Worm (Caenorhabditis elegans) whole organism, late embryonic: ENCODE data around the gene M195.2.

Experiments
- C08G9.2 ChIP-seq: sonication (generic microtip); optimal IDR thresholded peaks from 2 replicates; lab custom pipeline; 2016; ENCODE audit warnings: mild to moderate bottlenecking, missing genetic modification characterization, moderate library complexity, missing compliant biosample characterization
- C38D4.7 ChIP-seq: fragments of 200-800 bp; sonication (Bioruptor generic); optimal IDR thresholded peaks from 2 replicates; lab custom pipeline; 2018; ENCODE audit warnings: mild to moderate bottlenecking, missing genetic modification characterization, moderate library complexity, missing compliant biosample characterization
- K02D7.2 ChIP-seq: sonication (generic microtip); optimal IDR thresholded peaks from 2 replicates; lab custom pipeline; 2017; ENCODE audit warnings: mild to moderate bottlenecking, missing genetic modification characterization, missing compliant biosample characterization
- K09A11.1 ChIP-seq: sonication (generic microtip); optimal IDR thresholded peaks from 2 replicates; lab custom pipeline; 2017; ENCODE audit warnings: antibody characterized with exemption, mild to moderate bottlenecking, missing genetic modification characterization, missing compliant biosample characterization; ENCODE audit not compliant: insufficient read depth
- T23F11.4 ChIP-seq: fragments of 200-800 bp; sonication (Bioruptor generic); optimal IDR thresholded peaks from 2 replicates; lab custom pipeline; 2018; ENCODE audit warnings: mild to moderate bottlenecking, missing genetic modification characterization, missing compliant biosample characterization
- Y22D7AL.16 ChIP-seq: sonication (generic microtip); optimal IDR thresholded peaks from 2 replicates; lab custom pipeline; 2016; ENCODE audit warnings: missing genetic modification characterization, missing compliant biosample characterization
- ceh-18 ChIP-seq: sonication (generic microtip); optimal IDR thresholded peaks from 2 replicates; lab custom pipeline; 2016; ENCODE audit warnings: missing genetic modification characterization, missing compliant biosample characterization
- ceh-19 ChIP-seq: fragments of 200-800 bp; sonication (Bioruptor generic); optimal IDR thresholded peaks from 2 replicates; lab custom pipeline; 2018; ENCODE audit warnings: mild to moderate bottlenecking, missing genetic modification characterization, missing compliant biosample characterization
- ceh-2 ChIP-seq: sonication (generic microtip); optimal IDR thresholded peaks from 2 replicates; lab custom pipeline; 2016; ENCODE audit warnings: missing genotype, missing genetic modification characterization, missing compliant biosample characterization
- ceh-22 ChIP-seq: sonication (generic microtip); optimal IDR thresholded peaks from 2 replicates; lab custom pipeline; 2017; ENCODE audit warnings: missing biosample characterization, missing genetic modification characterization
- ceh-31 ChIP-seq: sonication (generic microtip); optimal IDR thresholded peaks from 2 replicates; lab custom pipeline; 2016; ENCODE audit warnings: missing genetic modification characterization, missing compliant biosample characterization
- ceh-34 ChIP-seq: sonication (generic microtip); optimal IDR thresholded peaks from 2 replicates; lab custom pipeline; 2016; ENCODE audit warnings: mild to moderate bottlenecking, missing genetic modification characterization, missing compliant biosample characterization
- ceh-45 ChIP-seq: fragments of 200-800 bp; sonication (Bioruptor generic); IDR thresholded peaks from 2 replicates; pipeline ENCODE4 v1.3.6; 2022; ENCODE audit warnings: missing genetic modification reagents, missing genetic modification characterization, missing compliant biosample characterization
- ceh-48 ChIP-seq: sonication (generic microtip); optimal IDR thresholded peaks from 2 replicates; lab custom pipeline; 2016; ENCODE audit warnings: missing genetic modification characterization, inconsistent platforms, missing compliant biosample characterization
- ceh-9 ChIP-seq: sonication (generic microtip); optimal IDR thresholded peaks from 2 replicates; lab custom pipeline; 2016; ENCODE audit warnings: mild to moderate bottlenecking, missing genetic modification characterization, inconsistent platforms, missing compliant biosample characterization
- dmd-4 ChIP-seq: sonication (generic microtip); optimal IDR thresholded peaks from 2 replicates; lab custom pipeline; 2016; ENCODE audit warnings: borderline replicate concordance, missing genetic modification characterization, missing compliant biosample characterization
- dve-1 ChIP-seq: sonication (generic microtip); optimal IDR thresholded peaks from 2 replicates; lab custom pipeline; 2017; ENCODE audit warnings: antibody characterized with exemption, mild to moderate bottlenecking, missing genetic modification characterization, missing compliant biosample characterization
- elt-2 ChIP-seq: sonication (generic microtip); optimal IDR thresholded peaks from 2 replicates; lab custom pipeline; 2016; ENCODE audit warnings: missing genetic modification reagents, missing genetic modification characterization, missing compliant biosample characterization
- fkh-10 ChIP-seq: fragments of 150-350 bp; optimal IDR thresholded peaks from 2 replicates; lab custom pipeline; 2014; ENCODE audit warnings: missing biosample characterization, missing genetic modification reagents, missing genetic modification characterization
- fkh-6 ChIP-seq: sonication (generic microtip); optimal IDR thresholded peaks from 2 replicates; lab custom pipeline; 2016; ENCODE audit warnings: missing genetic modification characterization, missing compliant biosample characterization
- gmeb-2 ChIP-seq: sonication (generic microtip); optimal IDR thresholded peaks from 2 replicates; lab custom pipeline; 2016; ENCODE audit warnings: missing genetic modification characterization, inconsistent platforms, missing compliant biosample characterization
- hlh-13 ChIP-seq: fragments of 200-800 bp; sonication (Bioruptor generic); optimal IDR thresholded peaks from 2 replicates; lab custom pipeline; 2018; ENCODE audit warnings: mild to moderate bottlenecking, missing genetic modification characterization, missing compliant biosample characterization
- hlh-15 ChIP-seq: sonication (generic microtip); optimal IDR thresholded peaks from 2 replicates; lab custom pipeline; 2016; ENCODE audit warnings: missing genetic modification characterization, missing compliant biosample characterization
- madf-2 ChIP-seq: sonication (generic microtip); optimal IDR thresholded peaks from 2 replicates; lab custom pipeline; 2017; ENCODE audit warnings: missing genetic modification characterization, missing compliant biosample characterization
- nfya-1 ChIP-seq: sonication (generic microtip); optimal IDR thresholded peaks from 2 replicates; lab custom pipeline; 2017; ENCODE audit warnings: missing genetic modification characterization, mild to moderate bottlenecking, missing compliant biosample characterization, antibody characterized with exemption, moderate library complexity
- nhr-232 ChIP-seq: sonication (generic microtip); optimal IDR thresholded peaks from 2 replicates; lab custom pipeline; 2016; ENCODE audit warnings: missing genetic modification characterization, missing compliant biosample characterization
- pat-9 ChIP-seq: fragments of 200-800 bp; sonication (Bioruptor generic); optimal IDR thresholded peaks from 2 replicates; lab custom pipeline; 2018; ENCODE audit warnings: mild to moderate bottlenecking, missing genetic modification characterization, moderate library complexity, missing compliant biosample characterization
- pqm-1 ChIP-seq: sonication (generic microtip); optimal IDR thresholded peaks from 2 replicates; lab custom pipeline; 2016; ENCODE audit warnings: missing genetic modification characterization, missing compliant biosample characterization
- sdc-2 ChIP-seq: sonication (generic microtip); optimal IDR thresholded peaks from 2 replicates; lab custom pipeline; 2016; ENCODE audit warnings: missing genotype, missing genetic modification characterization, missing compliant biosample characterization
- sox-4 ChIP-seq: sonication (generic microtip); optimal IDR thresholded peaks from 2 replicates; lab custom pipeline; 2017; ENCODE audit warnings: mild to moderate bottlenecking, missing genetic modification characterization, inconsistent platforms, missing compliant biosample characterization
- unc-86 ChIP-seq: sonication (generic microtip); optimal IDR thresholded peaks from 2 replicates; lab custom pipeline; 2016; ENCODE audit warnings: missing genetic modification characterization, missing compliant biosample characterization
- ztf-16 ChIP-seq: sonication (generic microtip); optimal IDR thresholded peaks from 2 replicates; lab custom pipeline; 2017; ENCODE audit warnings: missing genetic modification characterization, missing compliant biosample characterization

Gene M195.2

DNA sequence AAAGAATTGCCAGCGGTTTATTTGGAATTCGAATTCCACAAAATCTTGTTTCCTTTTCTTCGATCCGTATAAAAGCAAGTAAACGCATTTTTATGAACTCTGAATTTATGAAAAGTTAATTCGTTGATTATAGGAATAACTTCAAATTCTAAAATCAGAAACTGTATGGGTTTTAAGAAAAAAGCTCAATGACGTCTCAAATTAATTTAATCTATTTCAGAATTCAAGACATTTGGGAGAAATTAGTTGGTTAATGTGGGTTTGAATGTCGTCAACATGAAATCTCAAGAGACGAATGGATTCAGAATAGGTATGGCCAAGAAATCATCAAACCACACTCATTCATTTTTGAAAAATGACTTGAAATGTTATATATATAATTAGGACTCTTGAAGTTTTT lies 35.5 kb downstream of the M195.2 start, which contains the start of gene F49E12.7:
F49E12.7 (minus strand) TSS at position 101 of the 400 bp plus-strand sequence.
- no peak for TF ChIP-seq nfya-1 (tag; lab: Kevin White, UChicago)
- no peak for TF ChIP-seq pqm-1 (tag; lab: Kevin White, UChicago)
- TF ChIP-seq ceh-18 (tag; lab: Kevin White, UChicago) = no peak
- TF ChIP-seq K02D7.2 (tag; lab: Kevin White, UChicago) = no peak
- TF ChIP-seq hlh-13 (GFP tag; lab: Kevin White, UChicago) = no peak
- no peak for TF ChIP-seq gmeb-2 (tag; lab: Kevin White, UChicago)
- TF ChIP-seq K09A11.1 = no peak
- no peak for TF ChIP-seq ztf-16 (tag; lab: Kevin White, UChicago)
- TF ChIP-seq ceh-22 (tag; lab: Kevin White, UChicago) = no peak
- TF ChIP-seq T23F11.4 (GFP tag; lab: Kevin White, UChicago) = no peak
- no peak for TF ChIP-seq fkh-10 (GFP tag; lab: Kevin White, UChicago)
- no peak for TF ChIP-seq pat-9 (tag; lab: Kevin White, UChicago)
- no peak for TF ChIP-seq ceh-45 (GFP tag; lab: Robert Waterston, UW)
- TF ChIP-seq ceh-48 (tag; lab: Kevin White, UChicago) = no peak
- no peak for TF ChIP-seq C38D4.7
- no peak for TF ChIP-seq ceh-31
- TF ChIP-seq nhr-232 (tag; lab: Kevin White, UChicago) = no peak
- no peak for TF ChIP-seq sdc-2
- TF ChIP-seq unc-86 (tag; lab: Kevin White, UChicago) = no peak
- TF ChIP-seq Y22D7AL.16 (tag; lab: Kevin White, UChicago) = no peak

DNA sequence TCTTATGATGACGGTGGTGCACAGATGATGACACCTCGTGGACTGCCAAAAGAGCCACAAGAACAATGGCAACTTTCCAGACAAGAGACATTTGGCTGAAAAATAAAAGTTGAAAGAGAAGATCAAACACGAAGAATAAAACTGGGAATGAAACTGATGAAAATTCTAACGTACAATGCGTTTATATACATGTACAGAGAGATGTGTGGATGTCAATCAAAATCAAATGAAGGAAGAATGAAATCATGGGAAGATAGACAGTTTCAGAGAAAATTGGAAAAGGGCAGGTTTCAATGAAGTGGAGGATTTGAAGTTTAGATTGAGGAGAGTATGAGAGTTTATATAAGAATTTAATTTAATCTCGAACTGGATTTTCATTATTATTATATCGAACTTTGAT lies 38.5 kb downstream of the M195.2 start, which contains the start of gene dod-23:
dod-23 (minus strand) TSS at position 101 of the 400 bp plus-strand sequence.
- no peak for TF ChIP-seq pqm-1 (tag; lab: Kevin White, UChicago)
- TF ChIP-seq ceh-18 (tag; lab: Kevin White, UChicago) = no peak
- no peak for TF ChIP-seq fkh-10 (GFP tag; lab: Kevin White, UChicago)
- TF ChIP-seq fkh-6 (tag; lab: Kevin White, UChicago) = no peak
- TF ChIP-seq ceh-2 (tag; lab: Kevin White, UChicago) = no peak
- TF ChIP-seq madf-2 (tag; lab: Kevin White, UChicago) = no peak

DNA sequence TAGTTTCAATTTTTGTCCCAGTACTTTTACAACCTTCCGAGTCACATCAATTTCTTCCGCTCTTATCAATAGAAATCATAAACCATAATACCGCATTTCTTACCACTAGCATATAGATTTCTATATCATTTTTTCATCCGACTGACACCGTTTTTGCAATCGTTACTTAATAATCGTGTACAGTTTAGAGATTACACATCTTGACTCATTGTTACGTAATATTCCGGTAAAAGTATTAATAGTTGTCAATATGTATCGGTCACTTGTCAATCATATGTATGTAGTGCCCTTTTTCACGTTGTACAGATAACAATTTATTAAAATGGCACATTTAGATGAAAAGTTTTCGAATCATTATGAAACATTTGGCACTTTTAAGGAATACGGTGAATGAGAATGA lies 39.4 kb downstream of the M195.2 start:
- TF ChIP-seq ceh-31 = no peak
- no peak for TF ChIP-seq ceh-19 (GFP tag; lab: Kevin White, UChicago)
- TF ChIP-seq elt-2 (tag; lab: Kevin White, UChicago) = peak; percentile 41
- TF ChIP-seq, all 69 proteins: peak for 1

DNA sequence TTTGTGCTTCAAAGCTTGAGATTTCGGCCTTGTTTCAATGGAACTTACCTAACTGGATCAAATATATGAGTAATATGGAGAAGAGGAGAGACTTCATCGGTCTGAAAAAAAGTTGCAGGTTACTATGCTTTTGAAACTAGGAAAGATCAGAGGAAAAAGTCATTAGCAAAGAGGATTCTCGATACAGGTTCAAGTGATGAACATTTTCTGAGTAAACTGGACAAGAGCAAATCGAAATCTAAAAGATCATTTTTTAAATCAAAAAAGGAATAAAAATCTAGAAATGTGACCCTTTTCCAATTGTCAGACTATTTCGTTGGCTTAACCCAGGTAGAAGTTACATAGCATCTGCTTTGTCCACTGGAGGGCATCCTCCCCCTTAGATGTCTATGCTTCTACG lies 44.2 kb downstream of the M195.2 start, which contains the start of gene skpo-1:
skpo-1 (minus strand) TSS at position 101 of the 400 bp plus-strand sequence.
- TF ChIP-seq C08G9.2 (tag; lab: Kevin White, UChicago) (no peak), C38D4.7 (no peak), sdc-2 (no peak), sox-4 (no peak), nfya-1 (tag; lab: Kevin White, UChicago) (no peak), fkh-6 (tag; lab: Kevin White, UChicago) (no peak), ceh-9 (tag; lab: Kevin White, UChicago) (no peak), T23F11.4 (GFP tag; lab: Kevin White, UChicago) (no peak)

ce11 chrII:8405303-8405702 lies 44.8 kb downstream of the M195.2 start, which contains the start of gene ubc-24:
ubc-24 (plus strand) TSS chrII:8405603.
- no peak for TF ChIP-seq nfya-1 (tag; lab: Kevin White, UChicago)
- no peak for TF ChIP-seq sox-4
- no peak for TF ChIP-seq dve-1 (tag; lab: Kevin White, UChicago)
- TF ChIP-seq hlh-15 = no peak
- TF ChIP-seq elt-2 (tag; lab: Kevin White, UChicago) = no peak
- TF ChIP-seq C08G9.2 (tag; lab: Kevin White, UChicago) = no peak

- TF ChIP-seq sox-4 = no peak
- TF ChIP-seq ceh-34 (tag; lab: Kevin White, UChicago) = no peak
- no peak for TF ChIP-seq dmd-4 (tag; lab: Kevin White, UChicago)
- TF ChIP-seq dve-1 (tag; lab: Kevin White, UChicago) = no peak
- TF ChIP-seq pqm-1 (tag; lab: Kevin White, UChicago) = no peak
- no peak for TF ChIP-seq fkh-10 (GFP tag; lab: Kevin White, UChicago)
- no peak for TF ChIP-seq unc-86 (tag; lab: Kevin White, UChicago)
These were observed 46.9 kb downstream of the M195.2 start, which contains the start of gene sra-13 for ce11 chrII:8407491-8407890. sra-13 (plus strand) TSS chrII:8407685.
